Fruit fly (Drosophila melanogaster): ENCODE results near the gene Vps16B.

Gene Vps16B

dm6 chr3R:29798966-29799680 is 17.1 kb downstream of the Vps16B start, which contains the start of the genes Rnb and Drice (continued):
- TF ChIP-seq CG8924 (tag; optimal IDR thresholded peaks at IDR 0.05) (peak; percentile 70), al (GFP tag; IDR thresholded peaks at IDR 0.05) (peak; percentile 40; the same call in 1 of the 2 replicates), CG2199 (GFP tag; IDR thresholded peaks at IDR 0.05) (no peak), sob (GFP tag; IDR thresholded peaks at IDR 0.05) (peak; percentile 70), CG1602 (GFP tag; optimal IDR thresholded peaks at IDR 0.05) (peak; percentile 39), CG32767 (GFP tag; IDR thresholded peaks at IDR 0.05) (0 out of 2 replicates have a peak, but pooled peaks have one; percentile 30), grn (GFP tag; optimal IDR thresholded peaks at IDR 0.05) (no peak), eyg (GFP tag; optimal IDR thresholded peaks at IDR 0.05) (no peak), pros (GFP tag; optimal IDR thresholded peaks at IDR 0.05) (no peak), ERR (GFP tag; optimal IDR thresholded peaks at IDR 0.05) (no peak), CG10147 (GFP tag; optimal IDR thresholded peaks at IDR 0.05) (peak; percentile 54), CG14667 (GFP tag; IDR thresholded peaks at IDR 0.05) (peak; percentile 32; the same call in 1 of the 2 replicates), fd96Cb (tag; optimal IDR thresholded peaks at IDR 0.05) (peak; percentile 36), CG2116 (GFP tag; optimal IDR thresholded peaks at IDR 0.05) (peak; percentile 58), Hmx (GFP tag; optimal IDR thresholded peaks at IDR 0.05) (no peak), MBD-R2 (GFP tag; IDR thresholded peaks at IDR 0.05) (peak; percentile 54), chinmo (GFP tag; IDR thresholded peaks at IDR 0.05; ENCODE audit: partially characterized antibody) (0 out of 4 replicates have a peak, but pooled peaks have one; percentile 47), CG17912 (GFP tag; optimal IDR thresholded peaks at IDR 0.05) (peak; percentile 65), CG10431 (GFP tag; optimal IDR thresholded peaks at IDR 0.05) (no peak), ssp (GFP tag; IDR thresholded peaks at IDR 0.05) (peak; percentile 35), ind (GFP tag; optimal IDR thresholded peaks at IDR 0.05) (no peak), Dfd (GFP tag; optimal IDR thresholded peaks at IDR 0.05) (no peak), Hsf (GFP tag; optimal IDR thresholded peaks at IDR 0.05) (peak; percentile 26), MESR4 (GFP tag; optimal IDR thresholded peaks at IDR 0.05) (peak; percentile 90), HLH4C (GFP tag; IDR thresholded peaks at IDR 0.05; ENCODE audit: partially characterized antibody) (peak; percentile 55), Ssrp (tag; optimal IDR thresholded peaks at IDR 0.05) (peak; percentile 18), CG17359 (tag; optimal IDR thresholded peaks at IDR 0.05) (peak; percentile 51), CG9876 (GFP tag; optimal IDR thresholded peaks at IDR 0.05) (no peak), CG3407 (GFP tag; optimal IDR thresholded peaks at IDR 0.05) (no peak), CG12391 (tag; optimal IDR thresholded peaks at IDR 0.05) (peak; percentile 63), CG15601 (tag; optimal IDR thresholded peaks at IDR 0.05) (peak; percentile 45), ranshi (GFP tag; IDR thresholded peaks at IDR 0.05) (peak; percentile 46; the same call in 1 of the 2 replicates), CG8765 (GFP tag; IDR thresholded peaks at IDR 0.05) (no peak), CG34376 (GFP tag; optimal IDR thresholded peaks at IDR 0.05) (peak; percentile 32), CG8944 (GFP tag; optimal IDR thresholded peaks at IDR 0.05) (no peak), fd3F (GFP tag; optimal IDR thresholded peaks at IDR 0.05) (peak; percentile 28), trem (tag; optimal IDR thresholded peaks at IDR 0.05) (peak; percentile 45), Dek (tag; optimal IDR thresholded peaks at IDR 0.05) (no peak), CG11456 (GFP tag; IDR thresholded peaks at IDR 0.05) (no peak), Bdp1 (GFP tag; optimal IDR thresholded peaks at IDR 0.05) (no peak), CG32532 (GFP tag; IDR thresholded peaks at IDR 0.05) (no peak), nerfin-2 (GFP tag; IDR thresholded peaks at IDR 0.05; ENCODE audit: partially characterized antibody) (0 out of 2 replicates have a peak, but pooled peaks have one; percentile 22), Atf-2 (GFP tag; optimal IDR thresholded peaks at IDR 0.05) (no peak), CG9215 (GFP tag; IDR thresholded peaks at IDR 0.05) (0 out of 2 replicates have a peak, but pooled peaks have one; percentile 15), CG15514 (GFP tag; optimal IDR thresholded peaks at IDR 0.05) (peak; percentile 31), Doc2 (GFP tag; IDR thresholded peaks at IDR 0.05) (no peak), CG30403 (GFP tag; optimal IDR thresholded peaks at IDR 0.05) (peak; percentile 54), CG8281 (tag; optimal IDR thresholded peaks at IDR 0.05) (peak; percentile 40), Dbx (GFP tag; IDR thresholded peaks at IDR 0.05) (peak; percentile 31; the same call in 1 of the 3 replicates)

All from whole organism, embryonic.